Worm (Caenorhabditis elegans) whole organism, L4 larva: ENCODE measurements around the gene C10E2.2.

Experiments used
- D1046.2 ChIP-seq: fragments of 200-800 bp; sonication (Bioruptor generic); IDR thresholded peaks from 2 replicates; pipeline ENCODE4 v1.3.6; 2022; ENCODE audit warnings: missing genetic modification characterization, missing compliant biosample characterization
- F10B5.3 ChIP-seq: sonication (generic microtip); optimal IDR thresholded peaks from 2 replicates; lab custom pipeline; 2016; ENCODE audit warnings: mild to moderate bottlenecking, missing genetic modification characterization, missing compliant biosample characterization
- R02D3.7 ChIP-seq: fragments of 150-350 bp; sonication (generic microtip); optimal IDR thresholded peaks from 3 replicates; lab custom pipeline; 2014; ENCODE audit warnings: missing biosample characterization, missing genetic modification characterization
- T20F7.1 ChIP-seq: fragments of 200-800 bp; sonication (Bioruptor generic); optimal IDR thresholded peaks from 2 replicates; lab custom pipeline; 2018; ENCODE audit warnings: mild to moderate bottlenecking, missing genetic modification characterization, missing compliant biosample characterization
- Y105C5A.15 ChIP-seq: fragments of 200-800 bp; sonication (Bioruptor generic); IDR thresholded peaks from 2 replicates; pipeline ENCODE4 v1.3.6; 2022; ENCODE audit warnings: missing genetic modification characterization, missing compliant biosample characterization
- Y48G9A.11 ChIP-seq: fragments of 200-800 bp; sonication (Bioruptor generic); IDR thresholded peaks from 2 replicates; pipeline ENCODE4 v1.3.6; 2022; ENCODE audit warnings: missing genetic modification reagents, missing genetic modification characterization, missing compliant biosample characterization
- Y5F2A.4 ChIP-seq: fragments of 200-800 bp; sonication (Bioruptor generic); optimal IDR thresholded peaks from 2 replicates; lab custom pipeline; 2018; ENCODE audit warnings: mild to moderate bottlenecking, missing genetic modification characterization, missing compliant biosample characterization
- aha-1 ChIP-seq: fragments of 150-350 bp; peaks from one replicate; lab custom pipeline; 2014; ENCODE audit warnings: missing biosample characterization, missing genetic modification characterization
- aly-2 ChIP-seq: sonication (generic microtip); optimal IDR thresholded peaks from 2 replicates; lab custom pipeline; 2018; ENCODE audit warnings: missing biosample characterization, missing genetic modification characterization
- ama-1 ChIP-seq: fragments of 150-350 bp; optimal IDR thresholded peaks from 2 replicates; lab custom pipeline; 2014; ENCODE audit warnings: inconsistent platforms, mixed read lengths
- attf-4 ChIP-seq: sonication (generic microtip); optimal IDR thresholded peaks from 3 replicates; lab custom pipeline; 2017; ENCODE audit warnings: missing biosample characterization, missing genetic modification characterization
- ceh-20 ChIP-seq: fragments of 200-800 bp; sonication (Bioruptor generic); IDR thresholded peaks from 2 replicates; pipeline ENCODE4 v1.3.6; 2022; ENCODE audit warnings: missing genetic modification reagents, missing genetic modification characterization, missing compliant biosample characterization
- ceh-44 ChIP-seq: fragments of 200-800 bp; sonication (Bioruptor generic); IDR thresholded peaks from 2 replicates; pipeline ENCODE4 v1.3.6; 2022; ENCODE audit warnings: missing genetic modification reagents, missing genetic modification characterization, missing compliant biosample characterization
- ceh-62 ChIP-seq: sonication (generic microtip); optimal IDR thresholded peaks from 2 replicates; lab custom pipeline; 2017; ENCODE audit warnings: missing biosample characterization, missing genetic modification characterization
- daf-16 ChIP-seq, 3 experiments: sonication (generic microtip); optimal IDR thresholded peaks; 2 replicates each; lab custom pipeline; 2016 to 2017; ENCODE audit warnings: missing genetic modification characterization in 3 of 3, missing genetic modification reagents in 3 of 3, mild to moderate bottlenecking in 2 of 3, missing compliant biosample characterization in 2 of 3, missing biosample characterization in 1 of 3, moderate library complexity in 1 of 3
- dmd-6 ChIP-seq: fragments of 200-800 bp; sonication (Bioruptor generic); IDR thresholded peaks from 2 replicates; pipeline ENCODE4 v1.3.6; 2022; ENCODE audit warnings: missing genetic modification reagents, missing genetic modification characterization, missing compliant biosample characterization
- dpl-1 ChIP-seq: fragments of 150-350 bp; optimal IDR thresholded peaks from 2 replicates; lab custom pipeline; 2014; ENCODE audit warnings: missing biosample characterization, missing genetic modification reagents, missing genetic modification characterization
- dve-1 ChIP-seq: sonication (generic microtip); optimal IDR thresholded peaks from 2 replicates; lab custom pipeline; 2017; ENCODE audit warnings: antibody characterized with exemption, mild to moderate bottlenecking, missing genetic modification characterization, missing compliant biosample characterization; ENCODE audit not compliant: insufficient read depth
- egl-27 ChIP-seq: sonication (generic microtip); optimal IDR thresholded peaks from 3 replicates; lab custom pipeline; 2017; ENCODE audit warnings: missing biosample characterization, missing genetic modification reagents, missing genetic modification characterization
- egl-43 ChIP-seq: fragments of 200-800 bp; sonication (Bioruptor generic); IDR thresholded peaks from 2 replicates; pipeline ENCODE4 v1.3.6; 2022; ENCODE audit warnings: missing genetic modification reagents, missing genetic modification characterization, missing compliant biosample characterization
- hif-1 ChIP-seq, 2 experiments: sonication (generic microtip); optimal IDR thresholded peaks; 2 replicates each; lab custom pipeline; 2016 to 2017; ENCODE audit warnings: missing compliant biosample characterization in 2 of 2, missing genetic modification characterization in 2 of 2, missing genetic modification reagents in 2 of 2, missing genotype in 2 of 2, mild to moderate bottlenecking in 1 of 2
- hlh-30 ChIP-seq: sonication (generic microtip); optimal IDR thresholded peaks from 2 replicates; lab custom pipeline; 2017; ENCODE audit warnings: antibody characterized with exemption, mild to moderate bottlenecking, missing genetic modification characterization, missing compliant biosample characterization; ENCODE audit not compliant: insufficient read depth
- lin-1 ChIP-seq: fragments of 200-800 bp; sonication (Bioruptor generic); IDR thresholded peaks from 2 replicates; pipeline ENCODE4 v1.3.6; 2022; ENCODE audit warnings: missing genetic modification reagents, missing genetic modification characterization, missing compliant biosample characterization
- lin-13 ChIP-seq: fragments of 150-350 bp; optimal IDR thresholded peaks from 2 replicates; lab custom pipeline; 2014; ENCODE audit warnings: missing biosample characterization, missing genetic modification reagents, missing genetic modification characterization
- lin-29 ChIP-seq: fragments of 200-800 bp; sonication (Bioruptor generic); IDR thresholded peaks from 2 replicates; pipeline ENCODE4 v1.3.6; 2022; ENCODE audit warnings: missing genetic modification reagents, missing genetic modification characterization, missing compliant biosample characterization
- lin-38 ChIP-seq: fragments of 200-800 bp; sonication (Bioruptor generic); IDR thresholded peaks from 2 replicates; pipeline ENCODE4 v1.3.6; 2022; ENCODE audit warnings: missing genetic modification reagents, missing genetic modification characterization, missing compliant biosample characterization
- lir-3 ChIP-seq: sonication (generic microtip); optimal IDR thresholded peaks from 2 replicates; lab custom pipeline; 2016; ENCODE audit warnings: mild to moderate bottlenecking, missing genetic modification characterization, missing compliant biosample characterization
- mdl-1 ChIP-seq, 2 experiments: fragments of 150-350 bp in 1 of 2; sonication (generic microtip) in 1 of 2; optimal IDR thresholded peaks; 2 replicates each; lab custom pipeline; 2014 to 2017; ENCODE audit warnings: missing biosample characterization in 2 of 2, missing genetic modification characterization in 2 of 2
- mdt-29 ChIP-seq: fragments of 200-800 bp; sonication (Bioruptor generic); IDR thresholded peaks from 2 replicates; pipeline ENCODE4 v1.3.6; 2022; ENCODE audit warnings: missing genetic modification reagents, missing genetic modification characterization, missing compliant biosample characterization
- mes-2 ChIP-seq: sonication (generic microtip); optimal IDR thresholded peaks from 2 replicates; lab custom pipeline; 2016; ENCODE audit warnings: missing genotype, mild to moderate bottlenecking, missing genetic modification characterization, missing compliant biosample characterization; ENCODE audit not compliant: poor library complexity, severe bottlenecking
- mxl-2 ChIP-seq: fragments of 200-800 bp; sonication (Bioruptor generic); conservative IDR thresholded peaks from 2 replicates; pipeline ENCODE4 v1.3.6; 2022; ENCODE audit warnings: missing genetic modification reagents, missing genetic modification characterization, missing compliant biosample characterization
- mxl-3 ChIP-seq: fragments of 200-800 bp; sonication (Bioruptor generic); optimal IDR thresholded peaks from 2 replicates; lab custom pipeline; 2018; ENCODE audit warnings: mild to moderate bottlenecking, missing genetic modification characterization, missing compliant biosample characterization
- nhr-102 ChIP-seq: sonication (generic microtip); optimal IDR thresholded peaks from 2 replicates; lab custom pipeline; 2016; ENCODE audit warnings: mild to moderate bottlenecking, missing genetic modification characterization, moderate library complexity, missing compliant biosample characterization
- nhr-237 ChIP-seq: sonication (generic microtip); optimal IDR thresholded peaks from 2 replicates; lab custom pipeline; 2017; ENCODE audit warnings: missing biosample characterization, missing genetic modification characterization
- nhr-6 ChIP-seq: fragments of 150-350 bp; optimal IDR thresholded peaks from 2 replicates; lab custom pipeline; 2014; ENCODE audit warnings: missing biosample characterization, missing genetic modification characterization
- php-3 ChIP-seq: fragments of 200-800 bp; sonication (Bioruptor generic); IDR thresholded peaks from 2 replicates; pipeline ENCODE4 v1.3.6; 2022; ENCODE audit warnings: missing genetic modification reagents, missing genetic modification characterization, missing compliant biosample characterization
- set-16 ChIP-seq: fragments of 200-800 bp; sonication (Bioruptor generic); IDR thresholded peaks from 2 replicates; pipeline ENCODE4 v1.3.6; 2022; ENCODE audit warnings: missing genetic modification reagents, missing genetic modification characterization, missing compliant biosample characterization
- skn-1 ChIP-seq: fragments of 150-350 bp; optimal IDR thresholded peaks from 2 replicates; lab custom pipeline; 2014; ENCODE audit warnings: missing biosample characterization, missing genetic modification characterization
- snpc-1.2 ChIP-seq: fragments of 200-800 bp; sonication (Bioruptor generic); IDR thresholded peaks from 2 replicates; pipeline ENCODE4 v1.3.6; 2022; ENCODE audit warnings: missing genetic modification reagents, missing genetic modification characterization, missing compliant biosample characterization
- spr-1 ChIP-seq: sonication (generic microtip); optimal IDR thresholded peaks from 2 replicates; lab custom pipeline; 2016; ENCODE audit warnings: mild to moderate bottlenecking, missing genetic modification characterization, missing compliant biosample characterization
- spr-3 ChIP-seq: fragments of 200-800 bp; sonication (Bioruptor generic); optimal IDR thresholded peaks from 2 replicates; lab custom pipeline; 2018; ENCODE audit warnings: mild to moderate bottlenecking, missing genetic modification characterization, missing compliant biosample characterization
- tra-1 ChIP-seq: fragments of 200-800 bp; sonication (Bioruptor generic); IDR thresholded peaks from 2 replicates; pipeline ENCODE4 v1.3.6; 2022; ENCODE audit warnings: missing genetic modification reagents, missing genetic modification characterization, missing compliant biosample characterization
- unc-130 ChIP-seq: sonication (generic microtip); optimal IDR thresholded peaks from 2 replicates; lab custom pipeline; 2016; ENCODE audit warnings: missing genetic modification reagents, missing genetic modification characterization, missing compliant biosample characterization
- unc-39 ChIP-seq: sonication (generic microtip); optimal IDR thresholded peaks from 2 replicates; lab custom pipeline; 2017; ENCODE audit warnings: missing biosample characterization, missing genetic modification characterization
- unc-62 ChIP-seq, 3 experiments: fragments of 150-350 bp in 1 of 3; sonication (generic microtip); optimal IDR thresholded peaks in 2 of 3; peaks in 1 of 3; 1 replicate in 1 of 3; 2 replicates in 2 of 3; lab custom pipeline; 2014 to 2017; ENCODE audit warnings: missing biosample characterization in 3 of 3, missing genetic modification characterization in 3 of 3, missing genetic modification reagents in 3 of 3, missing genotype in 1 of 3
- zfp-2 ChIP-seq: sonication (generic microtip); optimal IDR thresholded peaks from 2 replicates; lab custom pipeline; 2016; ENCODE audit warnings: mild to moderate bottlenecking, missing genetic modification characterization, missing compliant biosample characterization

C10E2.2 gene

DNA sequence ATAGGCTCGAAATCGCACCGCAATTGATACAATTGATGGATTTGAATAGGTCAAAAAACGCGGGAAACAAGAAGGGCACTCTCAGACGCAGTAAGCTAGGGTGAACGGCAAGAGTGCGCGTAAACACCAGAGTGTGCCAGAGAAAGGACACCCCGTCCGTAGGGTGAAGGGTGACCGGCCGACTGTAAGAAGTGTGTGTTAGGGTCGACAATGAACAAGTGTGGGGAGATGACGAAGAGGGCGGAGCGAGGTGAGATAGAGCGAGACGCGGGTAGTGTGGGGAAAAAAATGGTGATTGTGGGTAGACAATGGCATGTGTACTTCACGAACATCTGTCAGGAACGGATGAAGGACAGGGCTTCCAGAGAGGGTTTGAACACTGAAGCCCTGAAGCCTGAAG is 25.9 kb downstream of the C10E2.2 start:
- TF ChIP-seq php-3 (GFP tag; lab: Robert Waterston, UW) (no peak), nhr-102 (no peak), lir-3 (tag; lab: Kevin White, UChicago) (no peak), lin-1 (GFP tag; lab: Robert Waterston, UW) (no peak), lin-29 (no peak), egl-43 (no peak), Y5F2A.4 (GFP tag; lab: Kevin White, UChicago) (no peak)

DNA sequence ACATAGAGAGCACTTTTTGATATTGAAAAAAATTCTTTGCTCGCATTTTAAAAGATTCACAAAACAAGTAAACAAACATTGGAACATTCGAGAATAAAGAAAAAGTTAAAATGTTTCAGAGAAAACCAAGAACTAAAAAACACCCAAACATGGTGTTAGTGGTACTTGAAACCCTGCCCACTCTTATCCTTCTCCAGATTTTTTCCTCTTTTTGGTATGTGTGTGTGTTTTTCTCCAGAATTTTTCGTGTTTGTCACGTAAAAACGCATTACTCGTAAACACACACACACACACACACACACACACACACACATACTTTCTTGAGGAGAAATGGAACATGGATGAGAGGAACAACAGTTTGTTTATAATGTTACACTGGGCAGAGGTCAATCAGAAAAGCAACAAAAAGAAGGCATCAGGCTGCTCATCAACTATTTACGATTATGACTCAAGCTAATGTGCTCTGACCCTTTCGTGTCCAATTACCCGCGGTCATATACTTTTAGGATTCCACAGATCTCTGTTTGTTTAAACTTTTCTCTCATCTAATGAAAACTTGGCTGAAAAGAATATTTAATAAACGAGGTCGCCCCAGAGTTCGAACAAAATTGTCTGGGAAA is 27.2 kb downstream of the C10E2.2 start:
- TF ChIP-seq mxl-3 (GFP tag; lab: Kevin White, UChicago) (no peak), daf-16 (GFP tag; optimal IDR thresholded peaks at IDR 0.05; lab: Kevin White, UChicago) (peak in 1 of 2 experiments; percentile 43), daf-16 (tag; optimal IDR thresholded peaks at IDR 0.05; lab: Kevin White, UChicago) (no peak), aha-1 (tag; lab: Kevin White, UChicago) (peak; percentile 94), ama-1 (lab: Kevin White, UChicago) (no peak), mes-2 (tag; lab: Kevin White, UChicago) (peak; percentile 1), hif-1 (tag; optimal IDR thresholded peaks at IDR 0.05; lab: Kevin White, UChicago) (peak in 1 of 2 experiments; percentile 94), mdl-1 (tag; optimal IDR thresholded peaks at IDR 0.05; lab: Kevin White, UChicago) (no peak), unc-62 (GFP tag; optimal IDR thresholded peaks at IDR 0.05 in 1 of 2; lab: Kevin White, UChicago) (peak in 1 of 2 experiments; percentile 0), unc-62 (tag; optimal IDR thresholded peaks at IDR 0.05; lab: Kevin White, UChicago) (no peak), zfp-2 (tag; lab: Kevin White, UChicago) (no peak), R02D3.7 (no peak), unc-130 (GFP tag; lab: Kevin White, UChicago) (no peak), mxl-2 (GFP tag; lab: Robert Waterston, UW) (no peak), set-16 (GFP tag; lab: Robert Waterston, UW) (no peak)

- no peak for TF ChIP-seq unc-62 (GFP tag; optimal IDR thresholded peaks at IDR 0.05 in 1 of 2; lab: Kevin White, UChicago)
- no peak for TF ChIP-seq unc-62 (tag; optimal IDR thresholded peaks at IDR 0.05; lab: Kevin White, UChicago)
- no peak for TF ChIP-seq dve-1 (tag; lab: Kevin White, UChicago)
- no peak for TF ChIP-seq Y105C5A.15
- no peak for TF ChIP-seq ceh-44 (GFP tag; lab: Robert Waterston, UW)
- TF ChIP-seq egl-27 (tag; lab: Kevin White, UChicago): no peak
- no peak for TF ChIP-seq spr-3 (GFP tag; lab: Kevin White, UChicago)
- TF ChIP-seq mes-2 (tag; lab: Kevin White, UChicago): no peak
- peak; percentile 34; the same call in 1 of the 2 replicates for TF ChIP-seq dmd-6 (GFP tag; lab: Robert Waterston, UW)
- peak; percentile 62; the same call in 1 of the 2 replicates for TF ChIP-seq ceh-20
- TF ChIP-seq dpl-1 (GFP tag; lab: Kevin White, UChicago): no peak
- TF ChIP-seq nhr-6 (tag; lab: Kevin White, UChicago): no peak
- TF ChIP-seq tra-1 (GFP tag; lab: Robert Waterston, UW): no peak
- TF ChIP-seq mdt-29: no peak
- TF ChIP-seq R02D3.7: no peak
- TF ChIP-seq nhr-237 (tag; lab: Kevin White, UChicago): no peak
- no peak for TF ChIP-seq snpc-1.2 (GFP tag; lab: Robert Waterston, UW)
- no peak for TF ChIP-seq Y48G9A.11
- no peak for TF ChIP-seq F10B5.3 (tag; lab: Kevin White, UChicago)
- TF ChIP-seq lir-3 (tag; lab: Kevin White, UChicago): no peak
- no peak for TF ChIP-seq ceh-62 (tag; lab: Kevin White, UChicago)
- TF ChIP-seq lin-13 (GFP tag; lab: Kevin White, UChicago): no peak
- no peak for TF ChIP-seq T20F7.1 (GFP tag; lab: Kevin White, UChicago)
- no peak for TF ChIP-seq hlh-30 (tag; lab: Kevin White, UChicago)
- TF ChIP-seq skn-1 (tag; lab: Kevin White, UChicago): no peak
- TF ChIP-seq lin-38 (GFP tag; lab: Robert Waterston, UW): no peak
- TF ChIP-seq aly-2 (tag; lab: Kevin White, UChicago): no peak
- TF ChIP-seq D1046.2: no peak
- TF ChIP-seq spr-1: no peak
- TF ChIP-seq unc-39 (tag; lab: Kevin White, UChicago): no peak
- TF ChIP-seq attf-4: no peak
Observed at ce11 chrX:16773421-16773820, 28.4 kb downstream of the C10E2.2 start.
